Worm (Caenorhabditis elegans) whole organism, young adult: ENCODE measurements around the gene scl-8.
A peak's percentile ranks its signal among the peaks of the same experiment; 100 is the strongest.

Experiments
- B0261.1 ChIP-seq: sonication (generic microtip); optimal IDR thresholded peaks from 2 replicates; lab custom pipeline; 2016; ENCODE audit warnings: mild to moderate bottlenecking, missing genetic modification characterization, moderate library complexity, missing compliant biosample characterization
- C17E4.6 ChIP-seq: fragments of 200-800 bp; sonication (Bioruptor generic); IDR thresholded peaks from 2 replicates; pipeline ENCODE4 v1.3.6; 2022; ENCODE audit warnings: missing genetic modification reagents, missing genetic modification characterization, missing compliant biosample characterization
- D2030.7 ChIP-seq: fragments of 200-800 bp; sonication (Bioruptor generic); IDR thresholded peaks from 2 replicates; pipeline ENCODE4 v1.3.6; 2022; ENCODE audit warnings: missing genetic modification reagents, missing genetic modification characterization, missing compliant biosample characterization
- T07F8.4 ChIP-seq: sonication (generic microtip); optimal IDR thresholded peaks from 2 replicates; lab custom pipeline; 2016; ENCODE audit warnings: mild to moderate bottlenecking, missing genetic modification characterization, moderate library complexity, missing compliant biosample characterization
- T26A5.8 ChIP-seq: sonication (generic microtip); optimal IDR thresholded peaks from 2 replicates; lab custom pipeline; 2016; ENCODE audit warnings: missing genetic modification characterization, missing compliant biosample characterization
- Y53G8AR.9 ChIP-seq: fragments of 200-800 bp; sonication (Bioruptor generic); conservative IDR thresholded peaks from 2 replicates; pipeline ENCODE4 v1.3.6; 2022; ENCODE audit warnings: missing genetic modification reagents, missing genetic modification characterization, missing compliant biosample characterization
- Y67H2A.10 ChIP-seq: fragments of 200-800 bp; sonication (Bioruptor generic); conservative IDR thresholded peaks from 2 replicates; pipeline ENCODE4 v1.3.6; 2022; ENCODE audit warnings: missing genetic modification reagents, missing genetic modification characterization, missing compliant biosample characterization
- aptf-3 ChIP-seq: fragments of 200-800 bp; sonication (Bioruptor generic); IDR thresholded peaks from 2 replicates; pipeline ENCODE4 v1.3.6; 2022; ENCODE audit warnings: missing genetic modification characterization, missing compliant biosample characterization
- ceh-27 ChIP-seq: fragments of 200-800 bp; sonication (Bioruptor generic); optimal IDR thresholded peaks from 2 replicates; lab custom pipeline; 2018; ENCODE audit warnings: mild to moderate bottlenecking, missing genetic modification characterization, moderate library complexity, missing compliant biosample characterization
- chd-7 ChIP-seq: sonication (generic microtip); optimal IDR thresholded peaks from 2 replicates; lab custom pipeline; 2016; ENCODE audit warnings: mild to moderate bottlenecking, missing genetic modification characterization, moderate library complexity, missing compliant biosample characterization
- die-1 ChIP-seq: sonication (generic microtip); optimal IDR thresholded peaks from 2 replicates; lab custom pipeline; 2016; ENCODE audit warnings: missing genotype, mild to moderate bottlenecking, missing genetic modification characterization, missing compliant biosample characterization
- dox-1 ChIP-seq: fragments of 200-800 bp; sonication (Bioruptor generic); IDR thresholded peaks from 2 replicates; pipeline ENCODE4 v1.3.6; 2022; ENCODE audit warnings: missing genetic modification reagents, missing genetic modification characterization, missing compliant biosample characterization
- ekl-4 ChIP-seq: fragments of 200-800 bp; sonication (Bioruptor generic); IDR thresholded peaks from 2 replicates; pipeline ENCODE4 v1.3.6; 2022; ENCODE audit warnings: missing genetic modification reagents, missing genetic modification characterization, missing compliant biosample characterization
- ets-4 ChIP-seq: fragments of 200-800 bp; sonication (Bioruptor generic); optimal IDR thresholded peaks from 2 replicates; lab custom pipeline; 2018; ENCODE audit warnings: mild to moderate bottlenecking, missing genetic modification characterization, missing compliant biosample characterization
- hlh-26 ChIP-seq: fragments of 200-800 bp; sonication (Bioruptor generic); conservative IDR thresholded peaks from 2 replicates; pipeline ENCODE4 v1.3.6; 2022; ENCODE audit warnings: missing genetic modification reagents, missing genetic modification characterization, missing compliant biosample characterization
- hmg-1.2 ChIP-seq: fragments of 200-800 bp; sonication (Bioruptor generic); IDR thresholded peaks from 2 replicates; pipeline ENCODE4 v1.3.6; 2022; ENCODE audit warnings: missing genetic modification reagents, missing genetic modification characterization, missing compliant biosample characterization
- hmg-20 ChIP-seq: fragments of 200-800 bp; sonication (Bioruptor generic); IDR thresholded peaks from 2 replicates; pipeline ENCODE4 v1.3.6; 2022; ENCODE audit warnings: missing genetic modification reagents, missing genetic modification characterization, missing compliant biosample characterization
- lin-54 ChIP-seq: fragments of 200-800 bp; sonication (Bioruptor generic); optimal IDR thresholded peaks from 2 replicates; lab custom pipeline; 2018; ENCODE audit warnings: mild to moderate bottlenecking, missing genetic modification characterization, missing compliant biosample characterization
- mes-4 ChIP-seq: sonication (generic microtip); optimal IDR thresholded peaks from 2 replicates; lab custom pipeline; 2016; ENCODE audit warnings: missing genotype, missing genetic modification characterization, missing compliant biosample characterization
- mxl-1 ChIP-seq: sonication (generic microtip); optimal IDR thresholded peaks from 2 replicates; lab custom pipeline; 2016; ENCODE audit warnings: missing genetic modification characterization, missing compliant biosample characterization
- nhr-80 ChIP-seq: sonication (generic microtip); optimal IDR thresholded peaks from 2 replicates; lab custom pipeline; 2016; ENCODE audit warnings: missing genetic modification characterization, missing compliant biosample characterization
- nhr-90 ChIP-seq: sonication (generic microtip); optimal IDR thresholded peaks from 2 replicates; lab custom pipeline; 2016; ENCODE audit warnings: missing genotype, mild to moderate bottlenecking, missing genetic modification characterization, missing compliant biosample characterization
- pha-4 ChIP-seq: fragments of 150-350 bp; sonication (generic microtip); optimal IDR thresholded peaks from 2 replicates; lab custom pipeline; 2014; ENCODE audit warnings: missing biosample characterization, missing genetic modification reagents, missing genetic modification characterization
- rec-8 ChIP-seq, 2 experiments: sonication (generic microtip); optimal IDR thresholded peaks; 2 replicates each; lab custom pipeline; 2016; ENCODE audit warnings: mild to moderate bottlenecking in 2 of 2, missing genetic modification characterization in 2 of 2, missing genetic modification reagents in 2 of 2, missing genotype in 2 of 2, missing biosample characterization in 1 of 2, missing compliant biosample characterization in 1 of 2, moderate library complexity in 1 of 2
- repo-1 ChIP-seq: sonication (generic microtip); optimal IDR thresholded peaks from 2 replicates; lab custom pipeline; 2017; ENCODE audit warnings: mild to moderate bottlenecking, missing genetic modification characterization, missing compliant biosample characterization
- snpc-1.1 ChIP-seq: sonication (generic microtip); optimal IDR thresholded peaks from 2 replicates; lab custom pipeline; 2017; ENCODE audit warnings: missing genetic modification characterization, mild to moderate bottlenecking, missing compliant biosample characterization, antibody characterized with exemption, moderate library complexity, missing genotype, missing genetic modification reagents; ENCODE audit not compliant: insufficient read depth
- snpc-3.4 ChIP-seq: sonication (generic microtip); optimal IDR thresholded peaks from 2 replicates; lab custom pipeline; 2017; ENCODE audit warnings: missing genetic modification characterization, mild to moderate bottlenecking, missing compliant biosample characterization, antibody characterized with exemption, moderate library complexity, missing genotype, missing genetic modification reagents
- sptf-2 ChIP-seq: fragments of 200-800 bp; sonication (Bioruptor generic); optimal IDR thresholded peaks from 2 replicates; lab custom pipeline; 2018; ENCODE audit warnings: mild to moderate bottlenecking, missing genetic modification characterization, missing compliant biosample characterization
- zim-3 ChIP-seq: sonication (generic microtip); optimal IDR thresholded peaks from 2 replicates; lab custom pipeline; 2017; ENCODE audit warnings: mild to moderate bottlenecking, missing genetic modification characterization, moderate library complexity, missing compliant biosample characterization
- ztf-18 ChIP-seq: sonication (generic microtip); optimal IDR thresholded peaks from 2 replicates; lab custom pipeline; 2016; ENCODE audit warnings: missing genotype, mild to moderate bottlenecking, missing genetic modification characterization, missing compliant biosample characterization
- ztf-25 ChIP-seq: fragments of 200-800 bp; sonication (Bioruptor generic); IDR thresholded peaks from 2 replicates; pipeline ENCODE4 v1.3.6; 2022; ENCODE audit warnings: missing genetic modification reagents, missing genetic modification characterization, missing compliant biosample characterization
- ztf-3 ChIP-seq: fragments of 200-800 bp; sonication (Bioruptor generic); optimal IDR thresholded peaks from 2 replicates; lab custom pipeline; 2018; ENCODE audit warnings: mild to moderate bottlenecking, missing genetic modification characterization, missing compliant biosample characterization
- ztf-6 ChIP-seq: fragments of 200-800 bp; sonication (Bioruptor generic); IDR thresholded peaks from 2 replicates; pipeline ENCODE4 v1.3.6; 2022; ENCODE audit warnings: missing genetic modification reagents, missing genetic modification characterization, missing compliant biosample characterization

Gene scl-8

ce11 chrIV:13052568-13052967 lies 19.0 kb upstream of the scl-8 start, which contains the start of gene F49E11.7:
TSS of gene F49E11.7 (plus strand) at chrIV:13052868.
- TF ChIP-seq Y53G8AR.9 (GFP tag; lab: Robert Waterston, UW) (no peak), ekl-4 (GFP tag; lab: Robert Waterston, UW) (no peak), hmg-20 (no peak), B0261.1 (tag; lab: Kevin White, UChicago) (no peak), snpc-1.1 (tag; lab: Kevin White, UChicago) (no peak), ceh-27 (no peak), dox-1 (GFP tag; lab: Robert Waterston, UW) (no peak), C17E4.6 (no peak), mxl-1 (tag; lab: Kevin White, UChicago) (no peak), ets-4 (GFP tag; lab: Kevin White, UChicago) (no peak), ztf-3 (GFP tag; lab: Kevin White, UChicago) (no peak), chd-7 (tag; lab: Kevin White, UChicago) (no peak), snpc-3.4 (tag; lab: Kevin White, UChicago) (no peak), rec-8 (tag; optimal IDR thresholded peaks at IDR 0.05; lab: Kevin White, UChicago) (no peak), ztf-25 (no peak), repo-1 (tag; lab: Kevin White, UChicago) (no peak), mes-4 (tag; lab: Kevin White, UChicago) (no peak), hmg-1.2 (GFP tag; lab: Robert Waterston, UW) (no peak)

- TF ChIP-seq hlh-26 (GFP tag; lab: Robert Waterston, UW): no peak
These were observed 15.5 kb upstream of the scl-8 start, which contains the start of gene scl-1 for ce11 chrIV:13056026-13056425. TSS of gene scl-1 (plus strand) at chrIV:13056326.

- TF ChIP-seq ceh-27: no peak
- peak; percentile 74 for TF ChIP-seq pha-4 (tag; lab: Kevin White, UChicago)
- TF ChIP-seq nhr-80 (tag; lab: Kevin White, UChicago): peak; percentile 80
- peak; percentile 15; the same call in 1 of the 2 replicates for TF ChIP-seq dox-1 (GFP tag; lab: Robert Waterston, UW)
These were observed 14.1 kb upstream of the scl-8 start, which contains the start of gene scl-2 for ce11 chrIV:13057418-13057817. TSS of gene scl-2 (plus strand) at chrIV:13057710.

ce11 chrIV:13059284-13059683 lies 12.3 kb upstream of the scl-8 start, which contains the start of gene scl-3:
TSS of gene scl-3 (plus strand) at chrIV:13059584.
- TF ChIP-seq Y53G8AR.9 (GFP tag; lab: Robert Waterston, UW) (no peak), zim-3 (tag; lab: Kevin White, UChicago) (no peak), rec-8 (tag; optimal IDR thresholded peaks at IDR 0.05; lab: Kevin White, UChicago) (no peak), die-1 (tag; lab: Kevin White, UChicago) (no peak), Y67H2A.10 (GFP tag; lab: Robert Waterston, UW) (no peak), lin-54 (GFP tag; lab: Kevin White, UChicago) (no peak), T26A5.8 (tag; lab: Kevin White, UChicago) (no peak), nhr-90 (no peak), ztf-18 (tag; lab: Kevin White, UChicago) (no peak), ztf-6 (no peak), sptf-2 (no peak), T07F8.4 (tag; lab: Kevin White, UChicago) (no peak), repo-1 (tag; lab: Kevin White, UChicago) (no peak), D2030.7 (no peak), aptf-3 (GFP tag; lab: Robert Waterston, UW) (no peak)
